Worm (Caenorhabditis elegans): ENCODE measurements around the gene agxt-1.

Gene agxt-1

ce11 chrII:8822711-8823110 is 22.7 kb upstream of the agxt-1 start (continued):
- no peak for TF ChIP-seq lin-13 (GFP tag; optimal IDR thresholded peaks at IDR 0.05)
- TF ChIP-seq unc-39 (tag; optimal IDR thresholded peaks at IDR 0.05) = no peak
- no peak for TF ChIP-seq ceh-82 (tag; optimal IDR thresholded peaks at IDR 0.05)
- TF ChIP-seq nhr-129 (tag; optimal IDR thresholded peaks at IDR 0.05) = no peak

ce11 chrII:8825769-8826168 is 19.6 kb upstream of the agxt-1 start, which contains the start of gene nas-25:
nas-25 (plus strand) TSS chrII:8826069.
- TF ChIP-seq gmeb-1 (tag; optimal IDR thresholded peaks at IDR 0.05) = no peak
- TF ChIP-seq unc-62 (GFP tag; optimal IDR thresholded peaks at IDR 0.05) = no peak
- TF ChIP-seq nhr-21 (tag; optimal IDR thresholded peaks at IDR 0.05) = no peak
- TF ChIP-seq ceh-82 (tag; optimal IDR thresholded peaks at IDR 0.05) = no peak
- TF ChIP-seq ceh-16 (tag; optimal IDR thresholded peaks at IDR 0.05) = no peak
- TF ChIP-seq mdl-1 (tag; optimal IDR thresholded peaks at IDR 0.05) = no peak
- no peak for TF ChIP-seq ama-1 (optimal IDR thresholded peaks at IDR 0.05)
- TF ChIP-seq nhr-12 (tag; optimal IDR thresholded peaks at IDR 0.05) = no peak
- no peak for TF ChIP-seq lsy-2 (tag; optimal IDR thresholded peaks at IDR 0.05)
- no peak for TF ChIP-seq nhr-25 (tag; optimal IDR thresholded peaks at IDR 0.05)
- no peak for TF ChIP-seq unc-39 (tag; optimal IDR thresholded peaks at IDR 0.05)
- TF ChIP-seq nhr-11 (tag; optimal IDR thresholded peaks at IDR 0.05) = no peak
- TF ChIP-seq Y55F3AM.14 (GFP tag; optimal IDR thresholded peaks at IDR 0.05) = no peak
- no peak for TF ChIP-seq nhr-237 (tag; optimal IDR thresholded peaks at IDR 0.05)
- TF ChIP-seq sma-3 (GFP tag; optimal IDR thresholded peaks at IDR 0.05) = no peak

- no peak for TF ChIP-seq nhr-129 (tag; optimal IDR thresholded peaks at IDR 0.05)
- no peak for TF ChIP-seq sma-3 (GFP tag; optimal IDR thresholded peaks at IDR 0.05)
- no peak for TF ChIP-seq F13H6.1 (tag; optimal IDR thresholded peaks at IDR 0.05)
- TF ChIP-seq crh-2 (tag; optimal IDR thresholded peaks at IDR 0.05) = no peak
These were observed 16.2 kb upstream of the agxt-1 start, which contains the start of gene F46C5.2 for ce11 chrII:8829189-8829588. F46C5.2 (minus strand) TSS chrII:8829289.

ce11 chrII:8830917-8831316 is 14.5 kb upstream of the agxt-1 start:
- no peak for TF ChIP-seq elt-3 (tag; optimal IDR thresholded peaks at IDR 0.05)
- no peak for TF ChIP-seq skn-1 (tag; optimal IDR thresholded peaks at IDR 0.05)
- no peak for TF ChIP-seq aly-2 (tag; optimal IDR thresholded peaks at IDR 0.05)
- TF ChIP-seq nhr-25 (tag; optimal IDR thresholded peaks at IDR 0.05) = no peak
- TF ChIP-seq nhr-10 (tag; optimal IDR thresholded peaks at IDR 0.05) = no peak
- no peak for TF ChIP-seq nhr-129 (tag; optimal IDR thresholded peaks at IDR 0.05)
- TF ChIP-seq mdl-1 (tag; optimal IDR thresholded peaks at IDR 0.05) = no peak
- no peak for TF ChIP-seq nhr-21 (tag; optimal IDR thresholded peaks at IDR 0.05)
- no peak for TF ChIP-seq alr-1 (tag; optimal IDR thresholded peaks at IDR 0.05)
- no peak for TF ChIP-seq nhr-77 (tag; optimal IDR thresholded peaks at IDR 0.05)
- TF ChIP-seq sma-3 (GFP tag; optimal IDR thresholded peaks at IDR 0.05) = no peak
- TF ChIP-seq gmeb-1 (tag; optimal IDR thresholded peaks at IDR 0.05) = no peak
- TF ChIP-seq nhr-23 (tag; optimal IDR thresholded peaks at IDR 0.05) = no peak
- no peak for TF ChIP-seq unc-55 (GFP tag; optimal IDR thresholded peaks at IDR 0.05)

ce11 chrII:8832941-8833340 is 12.5 kb upstream of the agxt-1 start:
- TF ChIP-seq unc-62 (GFP tag; optimal IDR thresholded peaks at IDR 0.05) (no peak), blmp-1 (tag; optimal IDR thresholded peaks at IDR 0.05; ENCODE audit: insufficient read depth) (no peak), ztf-1 (GFP tag; conservative IDR thresholded peaks at IDR 0.05) (no peak), Y55F3AM.14 (GFP tag; optimal IDR thresholded peaks at IDR 0.05) (no peak), R02D3.7 (tag; optimal IDR thresholded peaks at IDR 0.05) (no peak), nhr-23 (tag; optimal IDR thresholded peaks at IDR 0.05) (no peak), nhr-12 (tag; optimal IDR thresholded peaks at IDR 0.05) (no peak), lin-11 (tag; optimal IDR thresholded peaks at IDR 0.05) (no peak), nhr-237 (tag; optimal IDR thresholded peaks at IDR 0.05) (no peak), ama-1 (optimal IDR thresholded peaks at IDR 0.05) (no peak), ztf-4 (tag; optimal IDR thresholded peaks at IDR 0.05) (no peak), aly-2 (tag; optimal IDR thresholded peaks at IDR 0.05) (no peak), gmeb-1 (tag; optimal IDR thresholded peaks at IDR 0.05) (no peak), mbf-1 (tag; optimal IDR thresholded peaks at IDR 0.05) (no peak)

ce11 chrII:8835857-8836256 is 9.5 kb upstream of the agxt-1 start, which contains the start of gene F46C5.4:
F46C5.4 (plus strand) TSS chrII:8836078.
- TF ChIP-seq ama-1 (optimal IDR thresholded peaks at IDR 0.05) (no peak), nhr-25 (tag; optimal IDR thresholded peaks at IDR 0.05) (no peak), nhr-21 (tag; optimal IDR thresholded peaks at IDR 0.05) (no peak), R02D3.7 (tag; optimal IDR thresholded peaks at IDR 0.05) (no peak), lin-13 (GFP tag; optimal IDR thresholded peaks at IDR 0.05) (no peak), unc-62 (GFP tag; optimal IDR thresholded peaks at IDR 0.05) (no peak), ZK546.5 (tag; optimal IDR thresholded peaks at IDR 0.05) (no peak), fos-1 (tag; optimal IDR thresholded peaks at IDR 0.05) (no peak), alr-1 (tag; optimal IDR thresholded peaks at IDR 0.05) (no peak), egl-27 (tag; optimal IDR thresholded peaks at IDR 0.05) (no peak), sem-4 (tag; optimal IDR thresholded peaks at IDR 0.05) (no peak), mdl-1 (tag; optimal IDR thresholded peaks at IDR 0.05) (no peak), nhr-10 (tag; optimal IDR thresholded peaks at IDR 0.05) (no peak), sma-9 (GFP tag; optimal IDR thresholded peaks at IDR 0.05) (no peak), sma-9 (tag; optimal IDR thresholded peaks at IDR 0.05) (no peak), mbf-1 (tag; optimal IDR thresholded peaks at IDR 0.05) (no peak), nhr-237 (tag; optimal IDR thresholded peaks at IDR 0.05) (no peak), peb-1 (tag; optimal IDR thresholded peaks at IDR 0.05) (no peak), nhr-23 (tag; optimal IDR thresholded peaks at IDR 0.05) (no peak), F13H6.1 (tag; optimal IDR thresholded peaks at IDR 0.05) (no peak)
